Worm (Caenorhabditis elegans) whole organism, mixed stage, embryonic: ENCODE data around the gene F29C12.6.

Experiments
- M03D4.4 ChIP-seq: sonication (generic microtip); optimal IDR thresholded peaks from 2 replicates; lab custom pipeline; 2017; ENCODE audit warnings: mild to moderate bottlenecking, missing genetic modification characterization, missing compliant biosample characterization
- bed-3 ChIP-seq: fragments of 200-800 bp; sonication (Bioruptor generic); optimal IDR thresholded peaks from 3 replicates; lab custom pipeline; 2018; ENCODE audit warnings: mild to moderate bottlenecking, missing genetic modification characterization, moderate library complexity, missing compliant biosample characterization
- blmp-1 ChIP-seq: fragments of 150-350 bp; optimal IDR thresholded peaks from 2 replicates; lab custom pipeline; 2014; ENCODE audit warnings: missing biosample characterization, missing genetic modification characterization
- ceh-39 ChIP-seq: fragments of 150-350 bp; optimal IDR thresholded peaks from 2 replicates; lab custom pipeline; 2014; ENCODE audit warnings: missing biosample characterization, missing genetic modification characterization
- ces-1 ChIP-seq: fragments of 150-350 bp; optimal IDR thresholded peaks from 2 replicates; lab custom pipeline; 2014; ENCODE audit warnings: missing biosample characterization, missing genetic modification reagents, missing genetic modification characterization
- cnd-1 ChIP-seq: fragments of 200-800 bp; sonication (Bioruptor generic); optimal IDR thresholded peaks from 2 replicates; lab custom pipeline; 2018; ENCODE audit warnings: mild to moderate bottlenecking, missing genetic modification characterization, missing compliant biosample characterization
- drap-1 ChIP-seq: fragments of 200-800 bp; sonication (Bioruptor generic); optimal IDR thresholded peaks from 3 replicates; lab custom pipeline; 2018; ENCODE audit warnings: mild to moderate bottlenecking, missing genetic modification characterization, missing compliant biosample characterization
- elt-1 ChIP-seq: sonication (generic microtip); optimal IDR thresholded peaks from 2 replicates; lab custom pipeline; 2017; ENCODE audit warnings: missing genetic modification characterization, mild to moderate bottlenecking, missing compliant biosample characterization, antibody characterized with exemption, moderate library complexity, borderline replicate concordance; ENCODE audit not compliant: insufficient read depth
- elt-3 ChIP-seq: fragments of 150-350 bp; optimal IDR thresholded peaks from 2 replicates; lab custom pipeline; 2014; ENCODE audit warnings: missing biosample characterization, missing genetic modification characterization
- flh-1 ChIP-seq: fragments of 200-800 bp; sonication (Bioruptor generic); optimal IDR thresholded peaks from 2 replicates; lab custom pipeline; 2018; ENCODE audit warnings: mild to moderate bottlenecking, missing genetic modification characterization, moderate library complexity, missing compliant biosample characterization
- ham-2 ChIP-seq: fragments of 200-800 bp; sonication (Bioruptor generic); optimal IDR thresholded peaks from 2 replicates; lab custom pipeline; 2018; ENCODE audit warnings: mild to moderate bottlenecking, missing genetic modification characterization, missing compliant biosample characterization
- hlh-1 ChIP-seq: fragments of 150-350 bp; optimal IDR thresholded peaks from 2 replicates; lab custom pipeline; 2014; ENCODE audit warnings: missing biosample characterization, missing genetic modification reagents, missing genetic modification characterization
- lin-13 ChIP-seq: fragments of 150-350 bp; optimal IDR thresholded peaks from 2 replicates; lab custom pipeline; 2014; ENCODE audit warnings: missing biosample characterization, missing genetic modification characterization
- lin-32 ChIP-seq: fragments of 200-800 bp; sonication (Bioruptor generic); optimal IDR thresholded peaks from 2 replicates; lab custom pipeline; 2018; ENCODE audit warnings: mild to moderate bottlenecking, missing genetic modification characterization, missing compliant biosample characterization
- lsy-2 ChIP-seq: fragments of 150-350 bp; optimal IDR thresholded peaks from 2 replicates; lab custom pipeline; 2014; ENCODE audit warnings: missing biosample characterization, missing genetic modification characterization
- mab-5 ChIP-seq: fragments of 150-350 bp; optimal IDR thresholded peaks from 2 replicates; lab custom pipeline; 2014; ENCODE audit warnings: missing biosample characterization, missing genetic modification characterization
- mep-1 ChIP-seq: fragments of 150-350 bp; optimal IDR thresholded peaks from 2 replicates; lab custom pipeline; 2017; ENCODE audit warnings: missing biosample characterization, missing genetic modification reagents, missing genetic modification characterization, inconsistent platforms
- mls-2 ChIP-seq: sonication (generic microtip); optimal IDR thresholded peaks from 2 replicates; lab custom pipeline; 2016; ENCODE audit warnings: mild to moderate bottlenecking, missing genetic modification characterization, moderate library complexity, missing compliant biosample characterization
- nhr-2 ChIP-seq: fragments of 150-350 bp; optimal IDR thresholded peaks from 2 replicates; lab custom pipeline; 2014; ENCODE audit warnings: missing biosample characterization, missing genetic modification characterization
- nhr-237 ChIP-seq: fragments of 150-350 bp; optimal IDR thresholded peaks from 2 replicates; lab custom pipeline; 2014; ENCODE audit warnings: missing biosample characterization, missing genetic modification characterization
- nhr-28 ChIP-seq: fragments of 150-350 bp; optimal IDR thresholded peaks from 2 replicates; lab custom pipeline; 2014; ENCODE audit warnings: missing biosample characterization, missing genetic modification characterization
- nhr-76 ChIP-seq: sonication (generic microtip); optimal IDR thresholded peaks from 2 replicates; lab custom pipeline; 2017; ENCODE audit warnings: missing biosample characterization, missing genetic modification characterization
- pha-4 ChIP-seq: fragments of 150-350 bp; optimal IDR thresholded peaks from 2 replicates; lab custom pipeline; 2018; ENCODE audit warnings: missing biosample characterization, missing genetic modification reagents, missing genetic modification characterization
- sem-2 ChIP-seq: fragments of 200-800 bp; sonication (Bioruptor generic); optimal IDR thresholded peaks from 2 replicates; lab custom pipeline; 2018; ENCODE audit warnings: mild to moderate bottlenecking, missing genetic modification characterization, missing compliant biosample characterization
- sptf-1 ChIP-seq: sonication (generic microtip); optimal IDR thresholded peaks from 2 replicates; lab custom pipeline; 2017; ENCODE audit warnings: mild to moderate bottlenecking, missing genetic modification characterization, moderate library complexity, missing compliant biosample characterization
- unc-39 ChIP-seq: fragments of 150-350 bp; optimal IDR thresholded peaks from 2 replicates; lab custom pipeline; 2014; ENCODE audit warnings: missing biosample characterization, missing genetic modification characterization
- unc-62 ChIP-seq: fragments of 150-350 bp; optimal IDR thresholded peaks from 2 replicates; lab custom pipeline; 2014; ENCODE audit warnings: missing biosample characterization, missing genetic modification reagents, missing genetic modification characterization
- zip-8 ChIP-seq: fragments of 150-350 bp; optimal IDR thresholded peaks from 2 replicates; lab custom pipeline; 2014; ENCODE audit warnings: missing biosample characterization, missing genetic modification characterization
- ztf-11 ChIP-seq: fragments of 150-350 bp; optimal IDR thresholded peaks from 2 replicates; lab custom pipeline; 2014; ENCODE audit warnings: missing biosample characterization, missing genetic modification characterization

F29C12.6 gene

ce11 chrII:13159869-13160268 is 30.2 kb downstream of the F29C12.6 start:
- no peak for TF ChIP-seq lin-32 (GFP tag; lab: Kevin White, UChicago)
- TF ChIP-seq hlh-1 (tag; lab: Kevin White, UChicago) = no peak
- TF ChIP-seq ceh-39 (tag; lab: Kevin White, UChicago) = no peak
- no peak for TF ChIP-seq ces-1 (GFP tag; lab: Kevin White, UChicago)
- no peak for TF ChIP-seq elt-1 (tag; lab: Kevin White, UChicago)
- TF ChIP-seq drap-1 (GFP tag; lab: Kevin White, UChicago) = no peak
- TF ChIP-seq sem-2 = no peak
- no peak for TF ChIP-seq elt-3 (tag; lab: Kevin White, UChicago)
- no peak for TF ChIP-seq nhr-76
- no peak for TF ChIP-seq pha-4 (tag; lab: Kevin White, UChicago)
- no peak for TF ChIP-seq ztf-11 (tag; lab: Kevin White, UChicago)
- TF ChIP-seq zip-8 = no peak
- no peak for TF ChIP-seq mls-2 (tag; lab: Kevin White, UChicago)

- no peak for TF ChIP-seq nhr-2 (tag; lab: Kevin White, UChicago)
- TF ChIP-seq ceh-39 (tag; lab: Kevin White, UChicago) = no peak
- no peak for TF ChIP-seq ztf-11 (tag; lab: Kevin White, UChicago)
- TF ChIP-seq mab-5 = no peak
- TF ChIP-seq unc-62 = no peak
- TF ChIP-seq bed-3 (GFP tag; lab: Kevin White, UChicago) = no peak
- no peak for TF ChIP-seq ham-2 (GFP tag; lab: Kevin White, UChicago)
- TF ChIP-seq sem-2 = no peak
- TF ChIP-seq zip-8 = no peak
These were observed 33.3 kb downstream of the F29C12.6 start for ce11 chrII:13163009-13163408.

- TF ChIP-seq M03D4.4 (tag; lab: Kevin White, UChicago) = no peak
- no peak for TF ChIP-seq lin-13 (tag; lab: Kevin White, UChicago)
- no peak for TF ChIP-seq nhr-2 (tag; lab: Kevin White, UChicago)
- TF ChIP-seq ceh-39 (tag; lab: Kevin White, UChicago) = no peak
- no peak for TF ChIP-seq unc-62
- no peak for TF ChIP-seq ztf-11 (tag; lab: Kevin White, UChicago)
- TF ChIP-seq unc-39 (tag; lab: Kevin White, UChicago) = no peak
- no peak for TF ChIP-seq nhr-237 (tag; lab: Kevin White, UChicago)
These were observed 34.4 kb downstream of the F29C12.6 start for ce11 chrII:13164062-13164461.

ce11 chrII:13165683-13166259 is 36.1 kb downstream of the F29C12.6 start, which contains the start of gene moe-3:
TSS of gene moe-3 (minus strand) at chrII:13165733.
- no peak for TF ChIP-seq cnd-1 (tag; lab: Kevin White, UChicago)
- TF ChIP-seq elt-1 (tag; lab: Kevin White, UChicago) = no peak
- TF ChIP-seq lin-32 (GFP tag; lab: Kevin White, UChicago) = no peak
- TF ChIP-seq flh-1 = no peak
- no peak for TF ChIP-seq nhr-237 (tag; lab: Kevin White, UChicago)
- no peak for TF ChIP-seq mep-1
- TF ChIP-seq nhr-28 = no peak
- no peak for TF ChIP-seq mls-2 (tag; lab: Kevin White, UChicago)
- TF ChIP-seq ces-1 (GFP tag; lab: Kevin White, UChicago) = no peak
- no peak for TF ChIP-seq unc-39 (tag; lab: Kevin White, UChicago)
- TF ChIP-seq hlh-1 (tag; lab: Kevin White, UChicago) = no peak
- TF ChIP-seq ham-2 (GFP tag; lab: Kevin White, UChicago) = no peak
- TF ChIP-seq lsy-2 (tag; lab: Kevin White, UChicago) = no peak

ce11 chrII:13167493-13167892 is 37.8 kb downstream of the F29C12.6 start:
- peak; percentile 32 for TF ChIP-seq zip-8
- no peak for TF ChIP-seq mab-5
- no peak for TF ChIP-seq ces-1 (GFP tag; lab: Kevin White, UChicago)
- TF ChIP-seq blmp-1 (tag; lab: Kevin White, UChicago) = peak; percentile 79
- no peak for TF ChIP-seq ham-2 (GFP tag; lab: Kevin White, UChicago)
- TF ChIP-seq, all 35 proteins: peak for 2

ce11 chrII:13170696-13171095 is 41.0 kb downstream of the F29C12.6 start:
- TF ChIP-seq sptf-1 = no peak
- no peak for TF ChIP-seq unc-62
